Fruit fly (Drosophila melanogaster) whole organism: ENCODE data around the gene CG34432.

Experiments used
- CG8478 ChIP-seq: fragments of >200 bp; optimal IDR thresholded peaks from 2 replicates; lab custom pipeline; 2018; ENCODE audit warnings: inconsistent platforms
- Dll ChIP-seq: fragments of >200 bp; optimal IDR thresholded peaks from 2 replicates; lab custom pipeline; 2017
- EcR ChIP-seq, 2 experiments: fragments of >200 bp; optimal IDR thresholded peaks; 2 replicates each; lab custom pipeline; 2017; ENCODE audit warnings: missing biosample characterization in 2 of 2, missing genetic modification characterization in 2 of 2, missing genetic modification reagents in 2 of 2
- pan ChIP-seq: fragments of >200 bp; optimal IDR thresholded peaks from 2 replicates; lab custom pipeline; 2017
- psq ChIP-seq: fragments of >200 bp; optimal IDR thresholded peaks from 2 replicates; lab custom pipeline; 2017
- usp ChIP-seq: fragments of >200 bp; optimal IDR thresholded peaks from 2 replicates; lab custom pipeline; 2017; ENCODE audit warnings: missing biosample characterization, missing genetic modification characterization, mixed read lengths

Gene CG34432

dm6 chr3R:30645780-30646179 is 3.2 kb upstream of the CG34432 start, which contains the start of gene CG31013:
Gene CG31013 (minus strand): TSS chr3R:30645880.
- no peak for TF ChIP-seq CG8478 (lab: Kevin White, UChicago)

- TF ChIP-seq pan: no peak
- TF ChIP-seq usp (GFP tag; lab: Kevin White, UChicago): no peak
- TF ChIP-seq psq: no peak
Measured at dm6 chr3R:30648451-30648850, 500 bp upstream of the CG34432 start, which contains the start of gene PH4alphaPV. Gene PH4alphaPV (minus strand): TSS chr3R:30648551.

- no peak for TF ChIP-seq usp (GFP tag; lab: Kevin White, UChicago)
- no peak for TF ChIP-seq Dll
- no peak for TF ChIP-seq pan
Measured at dm6 chr3R:30649661-30650060, 710 bp downstream of the CG34432 start, which contains the start of gene CG34433. Gene CG34433 (plus strand): TSS chr3R:30649961.

dm6 chr3R:30689653-30690052 is 40.7 kb downstream of the CG34432 start:
- no peak for TF ChIP-seq Dll
- no peak for TF ChIP-seq psq
- no peak for TF ChIP-seq pan
- TF ChIP-seq EcR (GFP tag; optimal IDR thresholded peaks at IDR 0.05; lab: Kevin White, UChicago): no peak
- TF ChIP-seq usp (GFP tag; lab: Kevin White, UChicago): no peak
- TF ChIP-seq CG8478 (lab: Kevin White, UChicago): no peak

- TF ChIP-seq EcR (GFP tag; optimal IDR thresholded peaks at IDR 0.05; lab: Kevin White, UChicago) (peak in 1 of 2 experiments; percentile 24), CG8478 (lab: Kevin White, UChicago) (no peak), Dll (no peak), pan (no peak), psq (no peak)
Measured at dm6 chr3R:30690251-30690650, 41.3 kb downstream of the CG34432 start, which contains the start of gene Spn100A. Gene Spn100A (plus strand): TSS chr3R:30690642.

- no peak for TF ChIP-seq usp (GFP tag; lab: Kevin White, UChicago)
Measured at dm6 chr3R:30695398-30695797, 46.4 kb downstream of the CG34432 start, which contains the start of gene CG12069. Gene CG12069 (minus strand): TSS chr3R:30695498.

- no peak for TF ChIP-seq EcR (GFP tag; optimal IDR thresholded peaks at IDR 0.05; lab: Kevin White, UChicago)
- TF ChIP-seq usp (GFP tag; lab: Kevin White, UChicago): no peak
- no peak for TF ChIP-seq psq
- no peak for TF ChIP-seq pan
- TF ChIP-seq Dll: no peak
- TF ChIP-seq CG8478 (lab: Kevin White, UChicago): no peak
Measured at dm6 chr3R:30697038-30697437, 48.1 kb downstream of the CG34432 start, which contains the start of gene Pka-C2. Gene Pka-C2 (minus strand): TSS chr3R:30697138.

- TF ChIP-seq EcR (GFP tag; optimal IDR thresholded peaks at IDR 0.05; lab: Kevin White, UChicago): no peak
- TF ChIP-seq Dll: no peak
- no peak for TF ChIP-seq pan
- TF ChIP-seq psq: no peak
- TF ChIP-seq CG8478 (lab: Kevin White, UChicago): no peak
- no peak for TF ChIP-seq usp (GFP tag; lab: Kevin White, UChicago)
Measured at dm6 chr3R:30699165-30699564, 50.2 kb downstream of the CG34432 start.
